Worm (Caenorhabditis elegans): Measurements from ENCODE around the gene atg-16.1.

The atg-16.1 gene

DNA sequence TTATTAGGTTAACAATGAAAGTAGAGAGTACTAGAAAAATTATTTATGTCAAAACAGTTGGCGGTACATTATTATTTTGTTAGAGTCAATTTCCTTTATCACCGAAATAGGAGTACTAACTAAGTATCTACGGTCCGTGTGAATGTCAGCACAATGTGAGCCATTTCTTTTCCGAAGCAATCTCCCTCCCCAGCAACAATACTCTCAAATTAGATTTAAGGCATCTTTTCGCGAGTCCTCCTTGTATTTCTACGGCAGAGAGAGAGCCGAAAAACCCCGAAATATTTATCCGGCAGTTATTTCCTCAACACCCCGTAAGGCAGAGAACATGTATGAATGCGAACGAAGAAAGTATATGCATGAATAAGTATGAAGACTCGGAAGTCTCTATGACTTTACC is 47.0 kb downstream of the atg-16.1 start:
- peak; percentile 65 for TF ChIP-seq unc-42 (tag; optimal IDR thresholded peaks at IDR 0.05)
- no peak for TF ChIP-seq pqm-1 (tag; optimal IDR thresholded peaks at IDR 0.05)
- TF ChIP-seq syd-9 (tag; optimal IDR thresholded peaks at IDR 0.05) = no peak

ce11 chrX:4413206-4413605 is 49.1 kb downstream of the atg-16.1 start:
- no peak for TF ChIP-seq tbx-2 (tag; optimal IDR thresholded peaks at IDR 0.05)
- no peak for TF ChIP-seq nfya-1 (tag; optimal IDR thresholded peaks at IDR 0.05)
- TF ChIP-seq ceh-9 (tag; optimal IDR thresholded peaks at IDR 0.05) = no peak
- no peak for TF ChIP-seq rnt-1 (tag; optimal IDR thresholded peaks at IDR 0.05)
- no peak for TF ChIP-seq ref-2 (tag; optimal IDR thresholded peaks at IDR 0.05)
- TF ChIP-seq pag-3 (tag; optimal IDR thresholded peaks at IDR 0.05; ENCODE audit: borderline replicate concordance) = no peak
- TF ChIP-seq ets-4 (tag; optimal IDR thresholded peaks at IDR 0.05) = no peak
- no peak for TF ChIP-seq hlh-13 (GFP tag; optimal IDR thresholded peaks at IDR 0.05)
- TF ChIP-seq nhr-232 (tag; optimal IDR thresholded peaks at IDR 0.05) = no peak

- TF ChIP-seq ztf-16 (tag; optimal IDR thresholded peaks at IDR 0.05) = no peak
- TF ChIP-seq elt-2 (tag; optimal IDR thresholded peaks at IDR 0.05) = no peak
- TF ChIP-seq pros-1 (tag; optimal IDR thresholded peaks at IDR 0.05) = no peak
- no peak for TF ChIP-seq ceh-31 (tag; optimal IDR thresholded peaks at IDR 0.05)
- TF ChIP-seq F13H6.1 (tag; optimal IDR thresholded peaks at IDR 0.05) = no peak
- TF ChIP-seq tbx-7 (tag; optimal IDR thresholded peaks at IDR 0.05) = no peak
Measured at ce11 chrX:4410280-4410911, 51.9 kb downstream of the atg-16.1 start.

Measured in whole organism, late embryonic.